Fruit fly (Drosophila melanogaster) Kc167 (cell line): ENCODE data around the gene CG33494.

Experiments
- Myc ChIP-seq: fragments of >200 bp; optimal IDR thresholded peaks from 2 replicates; lab custom pipeline; 2017; ENCODE audit warnings: missing external identifiers
- Sin3A ChIP-seq: fragments of >200 bp; optimal IDR thresholded peaks from 2 replicates; lab custom pipeline; 2018; ENCODE audit warnings: missing external identifiers
- h ChIP-seq: fragments of >200 bp; optimal IDR thresholded peaks from 3 replicates; lab custom pipeline; 2018; ENCODE audit warnings: missing external identifiers
- insv ChIP-seq: fragments of >200 bp; optimal IDR thresholded peaks from 3 replicates; lab custom pipeline; 2018; ENCODE audit warnings: missing external identifiers
- psq ChIP-seq: fragments of >200 bp; optimal IDR thresholded peaks from 2 replicates; lab custom pipeline; 2017; ENCODE audit warnings: missing external identifiers
- ttk ChIP-seq: sonication (Bioruptor generic); optimal IDR thresholded peaks from 2 replicates; lab custom pipeline; 2017; ENCODE audit warnings: missing external identifiers

dm6 chr3R:25460650-25461049, 34.3 kb downstream of the CG33494 start:
- TF ChIP-seq insv (lab: Kevin White, UChicago) = no peak
- TF ChIP-seq Sin3A (lab: Kevin White, UChicago) = no peak
- no peak for TF ChIP-seq psq (lab: Kevin White, UChicago)
- TF ChIP-seq Myc = no peak
- no peak for TF ChIP-seq h
- no peak for TF ChIP-seq ttk (lab: Kevin White, UChicago)
